Worm (Caenorhabditis elegans): Measurements from ENCODE around the gene jnk-1.

Gene jnk-1

ce11 chrIV:6912851-6913588 is 44.4 kb upstream of the jnk-1 start, which contains the start of gene T22D1.3:
T22D1.3 (plus strand) TSS chrIV:6913538.
- TF ChIP-seq nhr-23 (tag; optimal IDR thresholded peaks at IDR 0.05): peak; percentile 8
- TF ChIP-seq mdl-1 (tag; optimal IDR thresholded peaks at IDR 0.05): no peak

- TF ChIP-seq fkh-2 (tag; optimal IDR thresholded peaks at IDR 0.05) (no peak), egl-27 (tag; optimal IDR thresholded peaks at IDR 0.05) (no peak), zag-1 (tag; optimal IDR thresholded peaks at IDR 0.05) (no peak), nhr-77 (tag; optimal IDR thresholded peaks at IDR 0.05) (no peak), sea-2 (GFP tag; optimal IDR thresholded peaks at IDR 0.05) (no peak), ceh-82 (tag; optimal IDR thresholded peaks at IDR 0.05) (no peak), ztf-11 (tag; optimal IDR thresholded peaks at IDR 0.05) (no peak), elt-1 (tag; optimal IDR thresholded peaks at IDR 0.05) (no peak), nhr-237 (tag; optimal IDR thresholded peaks at IDR 0.05) (no peak), nhr-11 (tag; optimal IDR thresholded peaks at IDR 0.05) (no peak), nhr-43 (tag; optimal IDR thresholded peaks at IDR 0.05; ENCODE audit: poor library complexity, severe bottlenecking) (no peak), fos-1 (tag; optimal IDR thresholded peaks at IDR 0.05) (no peak), ceh-16 (tag; optimal IDR thresholded peaks at IDR 0.05) (no peak), pqm-1 (tag; optimal IDR thresholded peaks at IDR 0.05) (no peak)
Observed at ce11 chrIV:6916831-6917230, 40.6 kb upstream of the jnk-1 start.

- no peak for TF ChIP-seq nhr-237 (tag; optimal IDR thresholded peaks at IDR 0.05)
- TF ChIP-seq R02D3.7 (tag; optimal IDR thresholded peaks at IDR 0.05): peak; percentile 76
- TF ChIP-seq nhr-12 (tag; optimal IDR thresholded peaks at IDR 0.05): no peak
- TF ChIP-seq elt-3 (tag; optimal IDR thresholded peaks at IDR 0.05): no peak
- TF ChIP-seq ceh-16 (tag; optimal IDR thresholded peaks at IDR 0.05): no peak
- peak; percentile 70 for TF ChIP-seq fkh-10 (GFP tag; optimal IDR thresholded peaks at IDR 0.05)
- TF ChIP-seq nhr-77 (tag; optimal IDR thresholded peaks at IDR 0.05): no peak
- TF ChIP-seq nhr-28 (tag; optimal IDR thresholded peaks at IDR 0.05): no peak
- peak; percentile 86 for TF ChIP-seq nhr-43 (tag; optimal IDR thresholded peaks at IDR 0.05; ENCODE audit: poor library complexity, severe bottlenecking)
- TF ChIP-seq ceh-82 (tag; optimal IDR thresholded peaks at IDR 0.05): peak; percentile 26
- TF ChIP-seq egl-5 (tag; optimal IDR thresholded peaks at IDR 0.05): peak; percentile 38
- TF ChIP-seq skn-1 (tag; optimal IDR thresholded peaks at IDR 0.05): no peak
- peak; percentile 93 for TF ChIP-seq pha-4 (tag; optimal IDR thresholded peaks at IDR 0.05)
- peak; percentile 92 for TF ChIP-seq snpc-4 (tag; optimal IDR thresholded peaks at IDR 0.05)
- TF ChIP-seq jun-1 (tag; optimal IDR thresholded peaks at IDR 0.05): peak; percentile 61
- peak; percentile 21 for TF ChIP-seq pqm-1 (tag; optimal IDR thresholded peaks at IDR 0.05)
- peak; percentile 32 for TF ChIP-seq ama-1 (optimal IDR thresholded peaks at IDR 0.05)
- TF ChIP-seq zag-1 (tag; optimal IDR thresholded peaks at IDR 0.05): no peak
- TF ChIP-seq nhr-11 (tag; optimal IDR thresholded peaks at IDR 0.05): no peak
- no peak for TF ChIP-seq ztf-4 (tag; optimal IDR thresholded peaks at IDR 0.05)
- TF ChIP-seq nhr-67 (tag; optimal IDR thresholded peaks at IDR 0.05): no peak
- no peak for TF ChIP-seq unc-62 (GFP tag; optimal IDR thresholded peaks at IDR 0.05)
- TF ChIP-seq mml-1 (tag; optimal IDR thresholded peaks at IDR 0.05): no peak
- TF ChIP-seq ztf-11 (tag; optimal IDR thresholded peaks at IDR 0.05): no peak
- TF ChIP-seq unc-39 (tag; optimal IDR thresholded peaks at IDR 0.05): no peak
- peak; percentile 73 for TF ChIP-seq hmg-11 (tag; optimal IDR thresholded peaks at IDR 0.05)
- TF ChIP-seq nfya-1 (tag; optimal IDR thresholded peaks at IDR 0.05; ENCODE audit: insufficient read depth): peak; percentile 91
- TF ChIP-seq aly-2 (tag; optimal IDR thresholded peaks at IDR 0.05): no peak
- TF ChIP-seq mdl-1 (tag; optimal IDR thresholded peaks at IDR 0.05): peak; percentile 52
- TF ChIP-seq fos-1 (tag; optimal IDR thresholded peaks at IDR 0.05): no peak
- TF ChIP-seq lin-39 (tag; optimal IDR thresholded peaks at IDR 0.05): peak; percentile 60
- TF ChIP-seq lin-15B (tag; optimal IDR thresholded peaks at IDR 0.05): peak; percentile 95
- TF ChIP-seq tbx-2 (tag; optimal IDR thresholded peaks at IDR 0.05): peak; percentile 68
- peak; percentile 94 for TF ChIP-seq nhr-23 (tag; optimal IDR thresholded peaks at IDR 0.05)
- no peak for TF ChIP-seq nhr-76 (tag; optimal IDR thresholded peaks at IDR 0.05)
- no peak for TF ChIP-seq fkh-2 (tag; optimal IDR thresholded peaks at IDR 0.05)
- TF ChIP-seq lsy-12 (tag; optimal IDR thresholded peaks at IDR 0.05): peak; percentile 78
- TF ChIP-seq elt-2 (tag; optimal IDR thresholded peaks at IDR 0.05): peak; percentile 62
- TF ChIP-seq ceh-28 (tag; optimal IDR thresholded peaks at IDR 0.05): peak; percentile 27
- TF ChIP-seq egl-27 (tag; optimal IDR thresholded peaks at IDR 0.05): no peak
- TF ChIP-seq daf-12 (tag; optimal IDR thresholded peaks at IDR 0.05): no peak
- TF ChIP-seq nhr-25 (tag; optimal IDR thresholded peaks at IDR 0.05): peak; percentile 80
- no peak for TF ChIP-seq ceh-9 (tag; optimal IDR thresholded peaks at IDR 0.05)
- TF ChIP-seq sea-2 (GFP tag; optimal IDR thresholded peaks at IDR 0.05): no peak
Observed at ce11 chrIV:6919318-6919717, 38.1 kb upstream of the jnk-1 start, which contains the start of gene ruvb-2. ruvb-2 (minus strand) TSS chrIV:6919406.
